Fruit fly (Drosophila melanogaster) whole organism, embryonic: ENCODE data around the gene Gga.

Experiments used
- Aef1 ChIP-seq: fragments of 200-800 bp; sonication (Bioruptor generic); IDR thresholded peaks from 3 replicates; pipeline ENCODE4 v1.3.6; 2022; ENCODE audit warnings: missing biosample characterization, missing genetic modification characterization
- CG10366 ChIP-seq: fragments of 200-800 bp; sonication (Bioruptor generic); IDR thresholded peaks from 2 replicates; pipeline ENCODE4 v1.3.6; 2022; ENCODE audit warnings: missing biosample characterization, missing genetic modification characterization
- CG11247 ChIP-seq: fragments of 200-800 bp; sonication (Bioruptor generic); IDR thresholded peaks from 2 replicates; pipeline ENCODE4 v1.3.6; 2022; ENCODE audit warnings: missing biosample characterization, missing genetic modification characterization
- CG14710 ChIP-seq: fragments of 200-800 bp; sonication (Bioruptor generic); optimal IDR thresholded peaks from 3 replicates; lab custom pipeline; 2019; ENCODE audit warnings: missing biosample characterization, mild to moderate bottlenecking, missing genetic modification characterization, moderate library complexity
- CG14965 ChIP-seq: fragments of 200-800 bp; sonication (Bioruptor generic); optimal IDR thresholded peaks from 2 replicates; lab custom pipeline; 2016; ENCODE audit warnings: missing biosample characterization, missing genetic modification characterization, borderline replicate concordance
- CG15479 ChIP-seq: fragments of 200-800 bp; sonication (Bioruptor generic); optimal IDR thresholded peaks from 3 replicates; lab custom pipeline; 2019; ENCODE audit warnings: missing biosample characterization, mild to moderate bottlenecking, missing genetic modification characterization, moderate library complexity
- CG15514 ChIP-seq: fragments of 200-800 bp; sonication (Bioruptor generic); optimal IDR thresholded peaks from 3 replicates; lab custom pipeline; 2017; ENCODE audit warnings: missing biosample characterization, missing genetic modification characterization, mild to moderate bottlenecking, moderate library complexity, missing genetic modification reagents
- CG1647 ChIP-seq: fragments of 200-800 bp; sonication (Bioruptor generic); optimal IDR thresholded peaks from 3 replicates; lab custom pipeline; 2016; ENCODE audit warnings: missing biosample characterization, missing genetic modification characterization
- CG18476 ChIP-seq: fragments of 200-800 bp; sonication (Bioruptor generic); optimal IDR thresholded peaks from 2 replicates; lab custom pipeline; 2016; ENCODE audit warnings: missing biosample characterization, mild to moderate bottlenecking, missing genetic modification characterization
- CG18619 ChIP-seq: fragments of 200-800 bp; sonication (Bioruptor generic); optimal IDR thresholded peaks from 3 replicates; lab custom pipeline; 2017; ENCODE audit warnings: missing biosample characterization, mild to moderate bottlenecking, missing genetic modification characterization
- CG2199 ChIP-seq: fragments of 200-800 bp; sonication (Bioruptor generic); IDR thresholded peaks from 3 replicates; pipeline ENCODE4 v1.3.6; 2022; ENCODE audit warnings: missing biosample characterization, missing genetic modification characterization
- CG2202 ChIP-seq: fragments of 200-800 bp; sonication (Bioruptor generic); optimal IDR thresholded peaks from 2 replicates; lab custom pipeline; 2018; ENCODE audit warnings: missing biosample characterization, mild to moderate bottlenecking, missing genetic modification characterization
- CG2875 ChIP-seq: fragments of 200-800 bp; sonication (Bioruptor generic); optimal IDR thresholded peaks from 2 replicates; lab custom pipeline; 2017; ENCODE audit warnings: missing biosample characterization, mild to moderate bottlenecking, missing genetic modification characterization, missing genetic modification reagents
- CG34224 ChIP-seq: fragments of 200-800 bp; sonication (Bioruptor generic); IDR thresholded peaks from 3 replicates; pipeline ENCODE4 v1.3.6; 2022; ENCODE audit warnings: missing biosample characterization, missing genetic modification characterization; ENCODE audit not compliant: partially characterized antibody
- CG3838 ChIP-seq: fragments of 200-800 bp; sonication (Bioruptor generic); optimal IDR thresholded peaks from 3 replicates; lab custom pipeline; 2016; ENCODE audit warnings: missing biosample characterization, missing genetic modification characterization
- CG3847 ChIP-seq: fragments of 200-800 bp; sonication (Bioruptor generic); IDR thresholded peaks from 2 replicates; pipeline ENCODE4 v1.3.6; 2022; ENCODE audit warnings: missing biosample characterization, missing genetic modification characterization
- CG3995 ChIP-seq: fragments of 200-800 bp; sonication (Bioruptor generic); optimal IDR thresholded peaks from 3 replicates; lab custom pipeline; 2016; ENCODE audit warnings: missing biosample characterization, missing genetic modification characterization
- CHES-1-like ChIP-seq: fragments of 200-800 bp; sonication (Bioruptor generic); optimal IDR thresholded peaks from 2 replicates; lab custom pipeline; 2016; ENCODE audit warnings: missing biosample characterization, missing genetic modification characterization
- CrebB ChIP-seq: fragments of 200-800 bp; sonication (Bioruptor generic); optimal IDR thresholded peaks from 3 replicates; lab custom pipeline; 2018; ENCODE audit warnings: missing biosample characterization, mild to moderate bottlenecking, missing genetic modification characterization
- D19B ChIP-seq: fragments of 200-800 bp; sonication (Bioruptor generic); optimal IDR thresholded peaks from 2 replicates; lab custom pipeline; 2017; ENCODE audit warnings: missing biosample characterization, mild to moderate bottlenecking, missing genetic modification characterization
- Dad ChIP-seq: fragments of 200-800 bp; sonication (Bioruptor generic); optimal IDR thresholded peaks from 3 replicates; lab custom pipeline; 2016; ENCODE audit warnings: missing biosample characterization, missing genetic modification characterization
- Dref ChIP-seq: fragments of 200-800 bp; sonication (Bioruptor generic); IDR thresholded peaks from 2 replicates; pipeline ENCODE4 v1.3.6; 2022; ENCODE audit warnings: missing biosample characterization, missing genetic modification characterization
- E2f1 ChIP-seq: fragments of 200-800 bp; sonication (Bioruptor generic); IDR thresholded peaks from 2 replicates; pipeline ENCODE4 v1.3.6; 2022; ENCODE audit warnings: missing biosample characterization, missing genetic modification characterization
- Fer2 ChIP-seq: fragments of 200-800 bp; sonication (Bioruptor generic); optimal IDR thresholded peaks from 2 replicates; lab custom pipeline; 2018; ENCODE audit warnings: missing biosample characterization, mild to moderate bottlenecking, missing genetic modification characterization, moderate library complexity
- HLH54F ChIP-seq: fragments of 200-800 bp; sonication (Bioruptor generic); optimal IDR thresholded peaks from 3 replicates; lab custom pipeline; 2016; ENCODE audit warnings: missing biosample characterization, missing genetic modification characterization
- Hr51 ChIP-seq, 2 experiments: fragments of 200-800 bp; sonication (Bioruptor generic); optimal IDR thresholded peaks; 2 replicates in 1 of 2; 3 replicates in 1 of 2; lab custom pipeline; 2016 to 2018; ENCODE audit warnings: missing biosample characterization in 2 of 2, missing genetic modification characterization in 2 of 2, mild to moderate bottlenecking in 1 of 2, moderate library complexity in 1 of 2
- MESR4 ChIP-seq: fragments of 200-800 bp; sonication (Bioruptor generic); optimal IDR thresholded peaks from 2 replicates; lab custom pipeline; 2018; ENCODE audit warnings: missing biosample characterization, mild to moderate bottlenecking, missing genetic modification characterization, moderate library complexity
- Mrtf ChIP-seq: fragments of 200-800 bp; sonication (Bioruptor generic); IDR thresholded peaks from 3 replicates; pipeline ENCODE4 v1.3.6; 2022; ENCODE audit warnings: missing biosample characterization, missing genetic modification characterization
- Rfx ChIP-seq: fragments of 200-800 bp; sonication (Bioruptor generic); IDR thresholded peaks from 2 replicates; pipeline ENCODE4 v1.3.6; 2022; ENCODE audit warnings: missing biosample characterization, missing genetic modification characterization
- Six4 ChIP-seq: fragments of 200-800 bp; sonication (Bioruptor generic); optimal IDR thresholded peaks from 2 replicates; lab custom pipeline; 2016; ENCODE audit warnings: missing biosample characterization, missing genetic modification characterization
- Sox102F ChIP-seq: fragments of 200-800 bp; sonication (Bioruptor generic); optimal IDR thresholded peaks from 2 replicates; lab custom pipeline; 2018; ENCODE audit warnings: missing biosample characterization, mild to moderate bottlenecking, missing genetic modification characterization, moderate library complexity
- ab ChIP-seq: fragments of 200-800 bp; sonication (Bioruptor generic); optimal IDR thresholded peaks from 2 replicates; lab custom pipeline; 2016; ENCODE audit warnings: missing biosample characterization, missing genetic modification characterization
- bigmax ChIP-seq: fragments of 200-800 bp; sonication (Bioruptor generic); optimal IDR thresholded peaks from 2 replicates; lab custom pipeline; 2018; ENCODE audit warnings: missing biosample characterization, mild to moderate bottlenecking, missing genetic modification characterization
- crc ChIP-seq: fragments of 200-800 bp; sonication (Bioruptor generic); optimal IDR thresholded peaks from 2 replicates; lab custom pipeline; 2016; ENCODE audit warnings: missing biosample characterization, missing genetic modification characterization
- croc ChIP-seq: fragments of 200-800 bp; sonication (Bioruptor generic); conservative IDR thresholded peaks from 3 replicates; pipeline ENCODE4 v1.3.6; 2022; ENCODE audit warnings: missing biosample characterization, missing genetic modification characterization
- cwo ChIP-seq: fragments of 200-800 bp; sonication (Bioruptor generic); optimal IDR thresholded peaks from 3 replicates; lab custom pipeline; 2017; ENCODE audit warnings: missing biosample characterization, missing genetic modification characterization, mild to moderate bottlenecking, moderate library complexity, missing genetic modification reagents
- fd3F ChIP-seq: fragments of 200-800 bp; sonication (Bioruptor generic); optimal IDR thresholded peaks from 2 replicates; lab custom pipeline; 2018; ENCODE audit warnings: missing biosample characterization, mild to moderate bottlenecking, missing genetic modification characterization, moderate library complexity
- gce ChIP-seq: fragments of 200-800 bp; sonication (Bioruptor generic); IDR thresholded peaks from 3 replicates; pipeline ENCODE4 v1.3.6; 2022; ENCODE audit warnings: missing biosample characterization, missing genetic modification characterization
- gcm ChIP-seq: fragments of 200-800 bp; sonication (Bioruptor generic); optimal IDR thresholded peaks from 2 replicates; lab custom pipeline; 2019; ENCODE audit warnings: missing biosample characterization, mild to moderate bottlenecking, missing genetic modification characterization, moderate library complexity
- gfzf ChIP-seq: fragments of 200-800 bp; sonication (Bioruptor generic); optimal IDR thresholded peaks from 2 replicates; lab custom pipeline; 2016; ENCODE audit warnings: missing biosample characterization, mild to moderate bottlenecking, missing genetic modification characterization, moderate library complexity
- oc ChIP-seq: fragments of 200-800 bp; sonication (Bioruptor generic); optimal IDR thresholded peaks from 2 replicates; lab custom pipeline; 2018; ENCODE audit warnings: missing biosample characterization, mild to moderate bottlenecking, missing genetic modification characterization, moderate library complexity
- odd ChIP-seq: fragments of 200-800 bp; sonication (Bioruptor generic); optimal IDR thresholded peaks from 2 replicates; lab custom pipeline; 2017; ENCODE audit warnings: missing biosample characterization, mild to moderate bottlenecking, missing genetic modification characterization
- onecut ChIP-seq: fragments of 200-800 bp; sonication (Bioruptor generic); IDR thresholded peaks from 2 replicates; pipeline ENCODE4 v1.3.6; 2022; ENCODE audit warnings: missing biosample characterization, missing genetic modification characterization
- org-1 ChIP-seq: fragments of 200-800 bp; sonication (Bioruptor generic); optimal IDR thresholded peaks from 2 replicates; lab custom pipeline; 2017; ENCODE audit warnings: missing biosample characterization, missing genetic modification characterization
- pan ChIP-seq, 4 experiments: fragments of >200 bp in 3 of 4; fragments of 200-800 bp in 1 of 4; sonication (Bioruptor generic) in 1 of 4; optimal IDR thresholded peaks in 3 of 4; IDR thresholded peaks in 1 of 4; 2 replicates each; pipeline versions ENCODE4 v1.3.6 to Lab custom; 2017 to 2022; ENCODE audit warnings: missing biosample characterization in 2 of 4, missing genetic modification characterization in 2 of 4, mixed read lengths in 1 of 4
- pb ChIP-seq: fragments of 200-800 bp; sonication (Bioruptor generic); optimal IDR thresholded peaks from 3 replicates; lab custom pipeline; 2016; ENCODE audit warnings: missing biosample characterization, missing genetic modification characterization
- prd ChIP-seq, 3 experiments: fragments of >200 bp in 2 of 3; fragments of 200-800 bp in 1 of 3; sonication (Bioruptor generic) in 1 of 3; optimal IDR thresholded peaks in 2 of 3; IDR thresholded peaks in 1 of 3; 2 replicates in 2 of 3; 3 replicates in 1 of 3; pipeline versions ENCODE4 v1.3.6 to Lab custom; 2017 to 2022; ENCODE audit warnings: missing biosample characterization in 1 of 3, missing genetic modification characterization in 1 of 3
- salm ChIP-seq: fragments of 200-800 bp; sonication (Bioruptor generic); optimal IDR thresholded peaks from 2 replicates; lab custom pipeline; 2018; ENCODE audit warnings: missing biosample characterization, mild to moderate bottlenecking, missing genetic modification characterization
- sqz ChIP-seq: fragments of 200-800 bp; sonication (Bioruptor generic); optimal IDR thresholded peaks from 3 replicates; lab custom pipeline; 2018; ENCODE audit warnings: missing biosample characterization, mild to moderate bottlenecking, missing genetic modification characterization
- toy ChIP-seq: fragments of 200-800 bp; sonication (Bioruptor generic); IDR thresholded peaks from 2 replicates; pipeline ENCODE4 v1.3.6; 2022; ENCODE audit warnings: missing biosample characterization, missing genetic modification characterization

Gene Gga

DNA sequence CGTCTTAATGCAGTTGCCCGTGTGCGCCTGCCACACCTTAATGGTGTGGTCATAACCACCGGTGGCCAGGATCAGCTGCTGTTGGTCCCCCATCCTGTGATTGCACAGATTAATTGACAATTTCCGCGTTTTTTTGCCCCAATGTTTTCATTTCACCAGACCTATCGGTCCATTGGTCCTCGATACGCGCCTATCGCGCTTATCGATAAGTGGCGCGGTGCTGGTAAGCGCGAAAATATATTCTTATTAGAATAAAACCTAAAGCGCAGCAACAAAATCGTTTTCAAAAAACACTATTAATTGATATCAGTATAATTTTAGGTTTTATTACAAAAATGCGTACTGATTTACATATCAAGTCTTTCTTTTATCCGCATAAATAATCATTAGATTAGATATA is 5.0 kb downstream of the Gga start, which contains the start of gene Lst8 (continued):
- no peak for TF ChIP-seq sqz (GFP tag; lab: Kevin White, UChicago)
- TF ChIP-seq CG3995 (GFP tag; lab: Kevin White, UChicago), result peak; percentile 26
- peak; percentile 5 for TF ChIP-seq gfzf (GFP tag; lab: Kevin White, UChicago)
- TF ChIP-seq Dad (GFP tag; lab: Kevin White, UChicago), result no peak
- TF ChIP-seq crc (GFP tag; lab: Kevin White, UChicago), result no peak
- TF ChIP-seq gcm, result no peak
- TF ChIP-seq CG2875 (GFP tag; lab: Kevin White, UChicago), result no peak
- TF ChIP-seq CG14710 (tag; lab: Kevin White, UChicago), result no peak
- TF ChIP-seq fd3F, result no peak
- TF ChIP-seq org-1 (GFP tag; lab: Kevin White, UChicago), result no peak
- no peak for TF ChIP-seq pan (optimal IDR thresholded peaks at IDR 0.05; lab: Kevin White, UChicago)
- TF ChIP-seq pan (GFP tag; optimal IDR thresholded peaks at IDR 0.05 in 1 of 2, IDR thresholded peaks at IDR 0.05 in 1 of 2), result no peak
- TF ChIP-seq CG2202 (tag; lab: Kevin White, UChicago), result no peak
- TF ChIP-seq cwo, result no peak
- no peak for TF ChIP-seq CHES-1-like (GFP tag; lab: Kevin White, UChicago)
- TF ChIP-seq D19B (GFP tag; lab: Kevin White, UChicago), result no peak
- no peak for TF ChIP-seq CG15479 (GFP tag; lab: Kevin White, UChicago)
- no peak for TF ChIP-seq CG14965
- TF ChIP-seq croc, result no peak
- no peak for TF ChIP-seq bigmax (GFP tag; lab: Kevin White, UChicago)
- TF ChIP-seq oc (tag; lab: Kevin White, UChicago), result no peak
- no peak for TF ChIP-seq Hr51 (GFP tag; optimal IDR thresholded peaks at IDR 0.05; lab: Kevin White, UChicago)
- no peak for TF ChIP-seq HLH54F (GFP tag; lab: Kevin White, UChicago)
- TF ChIP-seq E2f1 (GFP tag; lab: Robert Waterston, UW), result no peak
- TF ChIP-seq CG34224, result peak; percentile 75
- TF ChIP-seq CrebB (tag; lab: Kevin White, UChicago), result no peak
- no peak for TF ChIP-seq gce (GFP tag; lab: Robert Waterston, UW)
- no peak for TF ChIP-seq pb
- TF ChIP-seq Six4 (GFP tag; lab: Kevin White, UChicago), result no peak
- no peak for TF ChIP-seq CG11247
- TF ChIP-seq CG3847 (GFP tag; lab: Robert Waterston, UW), result no peak
- TF ChIP-seq CG15514 (GFP tag; lab: Kevin White, UChicago), result no peak
- peak; percentile 39; the same call in 1 of the 2 replicates for TF ChIP-seq Rfx (GFP tag; lab: Robert Waterston, UW)
- TF ChIP-seq Aef1 (GFP tag; lab: Robert Waterston, UW), result no peak
- no peak for TF ChIP-seq Sox102F
- no peak for TF ChIP-seq CG18619 (GFP tag; lab: Kevin White, UChicago)
- TF ChIP-seq prd (optimal IDR thresholded peaks at IDR 0.05; lab: Kevin White, UChicago), result no peak
- no peak for TF ChIP-seq prd (GFP tag; IDR thresholded peaks at IDR 0.05; lab: Robert Waterston, UW)
- TF ChIP-seq MESR4 (GFP tag; lab: Kevin White, UChicago), result peak; percentile 48
- no peak for TF ChIP-seq Fer2
- no peak for TF ChIP-seq CG3838 (GFP tag; lab: Kevin White, UChicago)
- TF ChIP-seq toy (GFP tag; lab: Robert Waterston, UW), result no peak
- no peak for TF ChIP-seq onecut (GFP tag; lab: Robert Waterston, UW)
- TF ChIP-seq salm (tag; lab: Kevin White, UChicago), result no peak
- no peak for TF ChIP-seq CG1647 (GFP tag; lab: Kevin White, UChicago)
- TF ChIP-seq CG2199 (GFP tag; lab: Robert Waterston, UW), result no peak
- TF ChIP-seq Dref (GFP tag; lab: Robert Waterston, UW), result peak; percentile 82
- no peak for TF ChIP-seq Mrtf (GFP tag; lab: Robert Waterston, UW)
- no peak for TF ChIP-seq ab
- TF ChIP-seq CG10366, result no peak
- no peak for TF ChIP-seq CG18476 (GFP tag; lab: Kevin White, UChicago)
- TF ChIP-seq odd, result no peak
